Worm (Caenorhabditis elegans): Measurements from ENCODE around the gene T15B7.14.

- TF ChIP-seq nhr-28 (tag; optimal IDR thresholded peaks at IDR 0.05) (no peak), ZK546.5 (tag; optimal IDR thresholded peaks at IDR 0.05) (no peak), unc-39 (tag; optimal IDR thresholded peaks at IDR 0.05) (no peak), ztf-11 (tag; optimal IDR thresholded peaks at IDR 0.05) (no peak)
Measured at ce11 chrV:6813862-6814261, 21.3 kb downstream of the T15B7.14 start.

Measured in whole organism, L3 larva.